Worm (Caenorhabditis elegans): ENCODE data around the gene T26C5.5.

Gene T26C5.5

DNA sequence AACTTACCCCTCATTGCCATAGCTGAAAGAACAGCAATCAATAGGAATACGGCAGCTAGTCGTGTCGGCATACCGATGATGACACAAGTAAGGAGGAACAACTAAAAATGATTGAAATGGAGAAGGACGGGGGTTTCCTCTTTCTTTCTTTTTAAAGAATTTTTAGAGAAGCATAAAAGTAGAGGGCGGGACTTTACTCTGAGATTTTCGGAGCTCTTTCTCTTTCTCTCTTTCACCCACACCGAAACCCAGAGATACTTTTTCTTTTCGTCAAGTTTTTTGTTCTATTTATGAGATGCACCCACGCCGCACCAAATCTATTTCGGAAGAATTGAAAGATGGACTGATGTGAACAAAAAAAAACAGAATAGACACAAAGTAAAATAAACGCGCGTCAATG lies at the start of gene T26C5.5:
TSS of gene T26C5.5 (minus strand) at position 101 of the 400 bp plus-strand sequence.
- TF ChIP-seq irx-1 (tag; optimal IDR thresholded peaks at IDR 0.05): no peak
- no peak for TF ChIP-seq mab-9 (GFP tag; IDR thresholded peaks at IDR 0.05)
- TF ChIP-seq ceh-82 (tag; optimal IDR thresholded peaks at IDR 0.05): no peak
- no peak for TF ChIP-seq elt-2 (tag; optimal IDR thresholded peaks at IDR 0.05)
- TF ChIP-seq unc-130 (tag; optimal IDR thresholded peaks at IDR 0.05): no peak
- no peak for TF ChIP-seq isw-1 (GFP tag; IDR thresholded peaks at IDR 0.05)
- no peak for TF ChIP-seq fkh-10 (GFP tag; optimal IDR thresholded peaks at IDR 0.05)

DNA sequence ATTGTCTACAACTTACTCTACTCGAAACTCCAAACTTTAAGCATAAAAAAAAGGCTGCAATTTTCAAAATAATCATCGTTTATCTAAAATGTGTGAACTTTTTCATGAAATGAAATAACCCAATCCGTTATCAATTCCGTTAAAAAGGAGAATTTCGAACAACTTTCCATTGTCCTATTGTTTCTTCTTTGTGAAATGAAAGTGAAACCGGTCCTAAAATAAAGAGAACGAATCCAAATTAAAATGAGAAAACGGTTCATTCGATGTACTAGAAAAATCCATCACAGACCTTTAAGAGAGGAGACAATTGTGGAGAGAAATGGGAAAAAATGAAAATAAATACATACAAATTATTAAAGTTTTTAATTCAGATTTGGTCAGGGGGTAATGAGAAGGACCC lies 49.1 kb upstream of the T26C5.5 start, which contains the start of gene C01G6.9:
TSS of gene C01G6.9 (minus strand) at position 141 of the 400 bp plus-strand sequence.
- TF ChIP-seq C34B4.2 (tag; optimal IDR thresholded peaks at IDR 0.05): no peak
- no peak for TF ChIP-seq dpl-1 (GFP tag; optimal IDR thresholded peaks at IDR 0.05)
- no peak for TF ChIP-seq hlh-17 (GFP tag; optimal IDR thresholded peaks at IDR 0.05; ENCODE audit: borderline replicate concordance)
- TF ChIP-seq nhr-20 (tag; optimal IDR thresholded peaks at IDR 0.05): no peak
- TF ChIP-seq blmp-1 (tag; optimal IDR thresholded peaks at IDR 0.05): peak; percentile 66
- no peak for TF ChIP-seq nhr-76 (tag; optimal IDR thresholded peaks at IDR 0.05)
- TF ChIP-seq Y116A8C.19 (tag; optimal IDR thresholded peaks at IDR 0.05; ENCODE audit: borderline replicate concordance): no peak
- no peak for TF ChIP-seq aha-1 (tag; optimal IDR thresholded peaks at IDR 0.05)
- TF ChIP-seq efl-1 (optimal IDR thresholded peaks at IDR 0.05): no peak
- TF ChIP-seq efl-1 (GFP tag; optimal IDR thresholded peaks at IDR 0.05 in 1 of 2): peak in 1 of 2 experiments; percentile 84
- no peak for TF ChIP-seq mef-2 (tag; optimal IDR thresholded peaks at IDR 0.05)

DNA sequence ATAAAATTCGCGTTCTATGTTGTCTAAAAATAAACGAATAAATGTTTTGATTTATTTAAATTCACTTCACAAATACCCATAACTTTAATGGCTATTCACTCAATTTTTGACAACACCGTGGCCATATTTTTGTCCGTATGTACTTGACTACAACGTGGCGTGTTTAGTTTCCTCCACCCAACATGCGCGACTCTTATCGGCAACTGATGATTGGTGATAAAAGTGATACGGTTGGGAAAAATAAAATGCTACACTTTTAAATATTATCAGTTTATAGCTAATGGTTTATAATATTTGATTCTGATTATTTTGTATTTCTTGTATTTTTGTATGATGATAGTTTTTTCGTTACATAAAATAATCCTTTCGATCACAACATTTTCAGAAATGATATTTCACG lies 45.1 kb upstream of the T26C5.5 start, which contains the start of gene acs-7:
TSS of gene acs-7 (plus strand) at position 386 of the 400 bp plus-strand sequence.
- TF ChIP-seq elt-2 (tag; optimal IDR thresholded peaks at IDR 0.05) (peak; percentile 94), lin-35 (GFP tag; optimal IDR thresholded peaks at IDR 0.05) (peak in 1 of 2 experiments; percentile 37), nhr-12 (tag; optimal IDR thresholded peaks at IDR 0.05) (no peak), pqm-1 (tag; optimal IDR thresholded peaks at IDR 0.05) (peak; percentile 64), lin-14 (GFP tag; optimal IDR thresholded peaks at IDR 0.05) (peak; percentile 41), nhr-71 (tag; optimal IDR thresholded peaks at IDR 0.05) (peak; percentile 10), nhr-20 (tag; optimal IDR thresholded peaks at IDR 0.05) (peak; percentile 42), zip-4 (GFP tag; optimal IDR thresholded peaks at IDR 0.05) (no peak), blmp-1 (tag; optimal IDR thresholded peaks at IDR 0.05) (peak; percentile 8), nhr-90 (tag; optimal IDR thresholded peaks at IDR 0.05; ENCODE audit: poor library complexity) (peak; percentile 21), egl-13 (tag; optimal IDR thresholded peaks at IDR 0.05) (no peak), nhr-85 (tag) (no peak), unc-30 (tag; optimal IDR thresholded peaks at IDR 0.05) (no peak), ceh-82 (tag; optimal IDR thresholded peaks at IDR 0.05) (no peak)

DNA sequence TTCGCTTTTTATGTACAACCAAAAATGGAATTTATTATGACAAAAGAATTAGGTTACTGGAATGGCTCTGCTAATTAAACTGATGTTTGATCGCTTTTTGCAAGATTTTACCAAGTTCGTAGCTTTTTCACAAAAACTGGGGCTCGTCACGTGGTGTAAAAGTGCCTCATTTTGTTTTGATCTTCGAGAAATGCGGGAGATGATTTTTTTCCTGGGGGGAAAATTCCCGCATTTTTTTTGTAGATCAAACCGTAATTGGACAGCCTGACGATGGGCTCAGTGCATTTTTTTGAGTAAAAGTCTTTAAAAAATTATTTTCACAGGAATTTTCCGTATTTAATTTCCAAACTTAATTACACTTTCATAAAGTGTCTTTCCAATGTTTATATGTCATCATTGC lies 42.6 kb upstream of the T26C5.5 start:
- TF ChIP-seq nhr-85 (tag) (peak; percentile 21), nhr-12 (tag; optimal IDR thresholded peaks at IDR 0.05) (no peak)

DNA sequence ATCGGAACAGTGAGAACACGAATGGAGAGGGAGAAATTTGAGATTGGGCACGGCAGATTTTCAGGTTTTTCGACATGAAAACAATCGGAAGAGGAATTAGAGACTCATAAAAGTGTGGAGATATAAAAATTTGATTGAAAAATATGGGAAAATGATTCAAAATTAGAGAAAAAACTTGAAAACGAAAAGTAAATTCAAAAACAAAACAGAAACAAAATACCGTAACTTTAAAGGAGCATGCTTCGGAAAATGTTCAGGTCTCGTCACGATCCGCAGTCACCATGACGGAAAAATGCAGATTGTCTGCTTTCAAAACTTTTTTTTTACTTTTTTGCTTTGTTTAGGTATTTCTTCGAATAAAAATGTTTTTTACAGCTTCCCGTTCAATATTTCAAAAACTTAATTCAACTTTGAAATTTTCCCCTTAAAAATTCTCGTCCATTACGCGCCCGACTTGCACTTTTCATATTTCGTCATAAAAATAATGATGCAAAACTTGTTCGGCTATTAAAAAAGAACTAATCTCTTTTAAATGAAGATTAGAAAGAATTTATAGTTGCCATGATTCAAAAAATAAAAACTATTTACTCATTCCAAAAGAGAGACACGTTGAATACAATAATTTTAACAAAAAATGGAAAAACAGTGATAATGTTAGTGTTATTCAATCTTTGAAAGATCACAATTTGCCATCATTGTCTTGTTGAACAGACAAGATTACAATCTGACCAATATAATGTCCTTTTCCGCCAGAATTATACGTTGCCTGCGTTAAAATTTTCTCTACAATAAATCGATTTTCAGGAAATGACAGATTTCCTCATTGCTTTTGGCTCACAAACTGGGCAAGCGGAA lies 38.9 kb upstream of the T26C5.5 start, which contains the start of gene mtrr-1:
TSS of gene mtrr-1 (plus strand) at position 805 of the 855 bp plus-strand sequence.
- no peak for TF ChIP-seq mep-1 (tag; optimal IDR thresholded peaks at IDR 0.05)
- TF ChIP-seq ama-1 (optimal IDR thresholded peaks at IDR 0.05): peak; percentile 59
- no peak for TF ChIP-seq zip-4 (GFP tag; optimal IDR thresholded peaks at IDR 0.05)
- TF ChIP-seq ceh-90 (tag; optimal IDR thresholded peaks at IDR 0.05): no peak
- no peak for TF ChIP-seq unc-130 (tag; optimal IDR thresholded peaks at IDR 0.05)
- no peak for TF ChIP-seq ceh-63 (GFP tag; optimal IDR thresholded peaks at IDR 0.05)
- TF ChIP-seq nhr-90 (tag; optimal IDR thresholded peaks at IDR 0.05; ENCODE audit: poor library complexity): no peak
- no peak for TF ChIP-seq irx-1 (tag; optimal IDR thresholded peaks at IDR 0.05)
- TF ChIP-seq mdl-1 (tag; optimal IDR thresholded peaks at IDR 0.05): no peak
- TF ChIP-seq nhr-19 (GFP tag; conservative IDR thresholded peaks at IDR 0.05): peak; percentile 49
- TF ChIP-seq nhr-12 (tag; optimal IDR thresholded peaks at IDR 0.05): no peak
- peak; percentile 25 for TF ChIP-seq hlh-17 (GFP tag; optimal IDR thresholded peaks at IDR 0.05; ENCODE audit: borderline replicate concordance)
- TF ChIP-seq hpl-2 (GFP tag; optimal IDR thresholded peaks at IDR 0.05): no peak
- no peak for TF ChIP-seq jun-1 (tag; optimal IDR thresholded peaks at IDR 0.05)
- no peak for TF ChIP-seq blmp-1 (tag; optimal IDR thresholded peaks at IDR 0.05)
- peak; percentile 67 for TF ChIP-seq nhr-85 (tag)
- TF ChIP-seq snpc-4 (tag; optimal IDR thresholded peaks at IDR 0.05): no peak
- peak; percentile 72 for TF ChIP-seq F16B12.6 (tag; optimal IDR thresholded peaks at IDR 0.05)
- peak; percentile 20 for TF ChIP-seq xbp-1 (tag; optimal IDR thresholded peaks at IDR 0.05)
- TF ChIP-seq snu-23 (GFP tag; optimal IDR thresholded peaks at IDR 0.05): peak; percentile 7
- TF ChIP-seq elt-2 (tag; optimal IDR thresholded peaks at IDR 0.05): no peak
- TF ChIP-seq nhr-77 (tag; optimal IDR thresholded peaks at IDR 0.05): no peak
- TF ChIP-seq lin-39 (tag; optimal IDR thresholded peaks at IDR 0.05): no peak
- TF ChIP-seq lsy-2 (tag; optimal IDR thresholded peaks at IDR 0.05): peak; percentile 43 to 76

Measured in whole organism, L1 larva.